Fruit fly (Drosophila melanogaster) whole organism, pupa: ENCODE measurements around the gene CG31510.
"Not testable (repeated sequence)": the region's sequence is repeated elsewhere in the genome, so short reads cannot be mapped to it uniquely, and the experiment has no call there.

Source experiments
- CG10348 ChIP-seq: fragments of 200-800 bp; sonication (Bioruptor generic); IDR thresholded peaks from 2 replicates; pipeline ENCODE4 v1.3.6; 2022; ENCODE audit warnings: missing biosample characterization, missing genetic modification characterization
- CG12605 ChIP-seq: fragments of 200-800 bp; sonication (Bioruptor generic); IDR thresholded peaks from 2 replicates; pipeline ENCODE4 v1.3.6; 2022; ENCODE audit warnings: missing biosample characterization, missing genetic modification characterization
- CG13204 ChIP-seq: fragments of 200-800 bp; sonication (Bioruptor generic); optimal IDR thresholded peaks from 2 replicates; lab custom pipeline; 2018; ENCODE audit warnings: missing biosample characterization, mild to moderate bottlenecking, missing genetic modification characterization, moderate library complexity
- CG14655 ChIP-seq: fragments of 200-800 bp; sonication (Bioruptor generic); optimal IDR thresholded peaks from 3 replicates; lab custom pipeline; 2017; ENCODE audit warnings: mild to moderate bottlenecking, missing biosample characterization, missing genetic modification reagents, missing genetic modification characterization
- CG15710 ChIP-seq: fragments of 200-800 bp; sonication (Bioruptor generic); optimal IDR thresholded peaks from 2 replicates; lab custom pipeline; 2018; ENCODE audit warnings: missing biosample characterization, mild to moderate bottlenecking, missing genetic modification characterization, moderate library complexity
- CG17806 ChIP-seq: fragments of 200-800 bp; sonication (Bioruptor generic); optimal IDR thresholded peaks from 2 replicates; lab custom pipeline; 2018; ENCODE audit warnings: missing biosample characterization, mild to moderate bottlenecking, missing genetic modification characterization, moderate library complexity
- CG32121 ChIP-seq: fragments of 200-800 bp; sonication (Bioruptor generic); IDR thresholded peaks from 2 replicates; pipeline ENCODE4 v1.3.6; 2022; ENCODE audit warnings: missing biosample characterization, missing genetic modification characterization
- CG34367 ChIP-seq: fragments of 200-800 bp; sonication (Bioruptor generic); optimal IDR thresholded peaks from 2 replicates; lab custom pipeline; 2018; ENCODE audit warnings: missing biosample characterization, mild to moderate bottlenecking, missing genetic modification characterization
- CG4496 ChIP-seq: fragments of 200-800 bp; sonication (Bioruptor generic); IDR thresholded peaks from 3 replicates; pipeline ENCODE4 v1.3.6; 2022; ENCODE audit warnings: missing biosample characterization, missing genetic modification characterization
- CG8159 ChIP-seq: fragments of 200-800 bp; sonication (Bioruptor generic); optimal IDR thresholded peaks from 3 replicates; lab custom pipeline; 2018; ENCODE audit warnings: missing biosample characterization, mild to moderate bottlenecking, missing genetic modification characterization, moderate library complexity
- CG8301 ChIP-seq: fragments of 200-800 bp; sonication (Bioruptor generic); optimal IDR thresholded peaks from 2 replicates; lab custom pipeline; 2018; ENCODE audit warnings: missing biosample characterization, mild to moderate bottlenecking, missing genetic modification characterization
- CG9948 ChIP-seq: fragments of 200-800 bp; sonication (Bioruptor generic); optimal IDR thresholded peaks from 2 replicates; lab custom pipeline; 2018; ENCODE audit warnings: missing biosample characterization, mild to moderate bottlenecking, missing genetic modification characterization, moderate library complexity
- D1 ChIP-seq: fragments of 200-800 bp; sonication (Bioruptor generic); optimal IDR thresholded peaks from 2 replicates; lab custom pipeline; 2018; ENCODE audit warnings: missing biosample characterization, mild to moderate bottlenecking, missing genetic modification characterization, moderate library complexity
- EcR ChIP-seq: fragments of 200-800 bp; sonication (Bioruptor generic); optimal IDR thresholded peaks from 3 replicates; lab custom pipeline; 2019; ENCODE audit warnings: missing biosample characterization, missing genetic modification characterization, mild to moderate bottlenecking, moderate library complexity, missing genetic modification reagents
- Ets98B ChIP-seq: fragments of 200-800 bp; sonication (Bioruptor generic); IDR thresholded peaks from 2 replicates; pipeline ENCODE4 v1.3.6; 2022; ENCODE audit warnings: missing biosample characterization, missing genetic modification characterization
- Pif1A ChIP-seq: fragments of 200-800 bp; sonication (Bioruptor generic); optimal IDR thresholded peaks from 3 replicates; lab custom pipeline; 2016; ENCODE audit warnings: missing biosample characterization, missing genetic modification characterization
- Snoo ChIP-seq: fragments of 200-800 bp; sonication (Bioruptor generic); optimal IDR thresholded peaks from 3 replicates; lab custom pipeline; 2017; ENCODE audit warnings: missing biosample characterization, mild to moderate bottlenecking, missing genetic modification characterization, inconsistent platforms
- fd96Ca ChIP-seq: fragments of 200-800 bp; sonication (Bioruptor generic); IDR thresholded peaks from 3 replicates; pipeline ENCODE4 v1.3.6; 2022; ENCODE audit warnings: missing biosample characterization, missing genetic modification characterization
- gl ChIP-seq: fragments of 200-800 bp; sonication (Bioruptor generic); optimal IDR thresholded peaks from 2 replicates; lab custom pipeline; 2018; ENCODE audit warnings: missing biosample characterization, mild to moderate bottlenecking, missing genetic modification characterization
- rn ChIP-seq: fragments of 200-800 bp; sonication (Bioruptor generic); IDR thresholded peaks from 2 replicates; pipeline ENCODE4 v1.3.6; 2022; ENCODE audit warnings: missing biosample characterization, missing genetic modification characterization

The CG31510 gene

DNA sequence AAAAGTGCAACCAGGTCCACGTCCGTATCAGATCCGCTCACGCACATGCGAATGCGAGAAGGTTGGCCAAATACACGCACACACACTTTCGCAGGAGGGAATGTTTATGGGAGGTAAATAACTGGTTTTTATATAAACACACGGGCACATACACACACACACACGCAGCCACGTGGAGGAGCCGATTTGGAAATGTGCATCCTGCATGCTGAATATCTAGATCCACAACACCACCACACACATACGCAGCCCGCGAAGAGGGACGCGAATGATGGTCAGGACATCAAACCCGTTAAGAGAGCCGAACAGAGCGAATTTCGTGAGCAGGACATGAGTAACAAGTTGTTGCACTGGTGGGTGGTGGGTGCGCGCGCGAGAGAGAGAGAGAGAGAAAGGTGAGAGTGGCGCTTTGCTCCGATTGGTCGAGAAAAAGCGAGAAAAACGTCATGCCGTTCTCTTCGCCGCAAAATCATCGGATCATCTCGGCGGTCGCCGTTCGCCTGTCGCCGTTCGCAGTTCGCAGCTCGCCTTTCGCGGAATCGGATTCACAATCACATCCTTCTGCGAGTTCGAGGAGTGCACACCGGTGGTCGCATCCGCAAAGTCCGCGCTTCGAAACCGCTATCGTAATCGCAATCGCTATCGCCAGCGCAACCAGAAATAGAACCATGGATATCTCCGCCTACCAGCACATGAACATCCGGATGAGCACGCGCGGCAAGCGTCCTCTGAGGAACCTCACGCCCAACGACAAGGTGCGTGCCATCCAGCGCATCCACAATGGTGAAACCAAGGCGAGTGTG is 15.0 kb upstream of the CG31510 start, which contains the start of gene danr:
danr (plus strand) TSS at position 508 of the 803 bp plus-strand sequence.
- TF ChIP-seq EcR (GFP tag; lab: Kevin White, UChicago) (no peak), CG14655 (GFP tag; lab: Kevin White, UChicago) (no peak), CG12605 (GFP tag; lab: Robert Waterston, UW) (peak; percentile 76), CG15710 (tag; lab: Kevin White, UChicago) (no peak), D1 (tag; lab: Kevin White, UChicago) (no peak), CG8301 (tag; lab: Kevin White, UChicago) (no peak)

DNA sequence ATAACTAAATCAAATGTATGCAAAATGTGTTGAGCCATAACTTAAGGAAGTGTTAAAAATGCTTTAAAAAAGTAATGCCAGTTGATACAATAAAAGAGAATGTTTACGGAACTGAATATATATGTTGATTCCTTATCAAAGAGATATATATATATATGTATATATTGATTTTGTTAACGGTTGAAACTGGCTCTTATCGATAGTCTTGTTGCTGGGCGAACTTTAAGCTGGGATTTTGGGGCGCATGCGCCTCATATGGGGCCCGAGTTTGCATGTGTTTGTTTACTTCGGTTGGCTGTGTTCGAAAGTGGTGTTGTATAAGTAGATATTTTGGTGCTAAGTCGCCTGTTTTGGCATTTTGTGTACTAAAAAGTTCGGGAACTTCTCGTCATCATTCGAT is 8.3 kb upstream of the CG31510 start, which contains the start of gene Bili:
Bili (plus strand) TSS at position 265 of the 400 bp plus-strand sequence.
- TF ChIP-seq CG13204 (GFP tag; lab: Kevin White, UChicago); CG12605 (GFP tag; lab: Robert Waterston, UW); Pif1A (GFP tag; lab: Kevin White, UChicago): not testable (repeated sequence)

DNA sequence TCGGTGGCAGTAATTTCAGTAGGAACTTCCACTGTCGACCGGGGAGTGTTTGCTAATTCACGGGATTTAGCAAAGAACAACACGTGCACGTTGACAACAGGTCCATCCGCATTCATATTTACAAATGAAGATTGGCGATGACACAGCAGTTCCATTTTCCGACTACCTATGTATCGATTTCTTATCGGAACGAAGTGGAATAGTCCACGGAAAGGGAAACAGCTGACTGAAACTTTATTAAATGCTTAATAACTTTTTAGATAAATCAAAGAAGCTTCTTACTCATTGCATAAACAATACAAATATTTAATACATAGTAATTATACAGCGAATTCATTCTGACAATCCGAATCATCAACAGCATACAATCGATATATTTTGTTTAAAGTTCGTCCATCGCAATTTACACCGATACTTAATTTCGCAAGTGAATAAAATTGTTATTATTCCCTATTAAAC is 4.5 kb upstream of the CG31510 start, which contains the start of the genes Mocs2A, Mocs2B and Clbn:
Mocs2A (minus strand) TSS at position 129 of the 459 bp plus-strand sequence.
Mocs2B (minus strand) TSS at position 129 of the 459 bp plus-strand sequence.
Clbn (plus strand) TSS at position 272 of the 459 bp plus-strand sequence.
- TF ChIP-seq CG12605 (GFP tag; lab: Robert Waterston, UW) (no peak), Snoo (no peak), D1 (tag; lab: Kevin White, UChicago) (no peak), CG13204 (GFP tag; lab: Kevin White, UChicago) (no peak), CG17806 (no peak), gl (tag; lab: Kevin White, UChicago) (no peak), CG34367 (tag; lab: Kevin White, UChicago) (no peak), CG4496 (no peak), CG32121 (GFP tag; lab: Robert Waterston, UW) (no peak), fd96Ca (GFP tag; lab: Robert Waterston, UW) (no peak), CG15710 (tag; lab: Kevin White, UChicago) (no peak), CG8301 (tag; lab: Kevin White, UChicago) (no peak), CG14655 (GFP tag; lab: Kevin White, UChicago) (no peak), CG8159 (tag; lab: Kevin White, UChicago) (no peak), Ets98B (GFP tag; lab: Robert Waterston, UW) (no peak), EcR (GFP tag; lab: Kevin White, UChicago) (no peak)

DNA sequence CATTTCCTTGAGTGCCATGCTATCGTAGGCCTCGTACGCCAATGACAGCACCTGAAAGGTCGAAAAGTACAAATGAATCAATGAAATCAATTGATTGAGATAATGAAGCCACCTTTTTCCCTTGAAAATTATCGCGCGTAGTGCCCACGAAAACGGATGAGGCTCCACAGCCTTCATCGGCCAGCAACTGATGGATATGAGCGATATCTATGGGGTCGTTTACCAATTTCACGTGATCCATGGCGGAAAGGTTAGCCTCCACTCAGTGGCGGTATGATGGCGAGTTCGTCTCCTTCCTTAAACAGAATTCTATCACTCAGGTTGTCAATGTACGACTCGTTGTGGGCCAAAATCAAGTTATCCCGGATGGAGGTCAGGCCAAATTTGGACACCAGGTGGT is 4.1 kb upstream of the CG31510 start:
- TF ChIP-seq CG32121 (GFP tag; lab: Robert Waterston, UW), result no peak
- no peak for TF ChIP-seq rn (GFP tag; lab: Robert Waterston, UW)
- TF ChIP-seq Ets98B (GFP tag; lab: Robert Waterston, UW), result no peak
- no peak for TF ChIP-seq CG8301 (tag; lab: Kevin White, UChicago)
- TF ChIP-seq CG13204 (GFP tag; lab: Kevin White, UChicago), result no peak
- TF ChIP-seq EcR (GFP tag; lab: Kevin White, UChicago), result no peak
- TF ChIP-seq CG14655 (GFP tag; lab: Kevin White, UChicago), result no peak
- no peak for TF ChIP-seq CG15710 (tag; lab: Kevin White, UChicago)
- TF ChIP-seq CG10348 (GFP tag; lab: Robert Waterston, UW), result no peak
- no peak for TF ChIP-seq CG34367 (tag; lab: Kevin White, UChicago)
- no peak for TF ChIP-seq fd96Ca (GFP tag; lab: Robert Waterston, UW)
- TF ChIP-seq CG12605 (GFP tag; lab: Robert Waterston, UW), result no peak
- no peak for TF ChIP-seq CG8159 (tag; lab: Kevin White, UChicago)
- no peak for TF ChIP-seq CG4496
- TF ChIP-seq gl (tag; lab: Kevin White, UChicago), result no peak
- TF ChIP-seq Snoo, result no peak
- no peak for TF ChIP-seq CG17806
- TF ChIP-seq CG9948, result no peak
- no peak for TF ChIP-seq D1 (tag; lab: Kevin White, UChicago)
- TF ChIP-seq Pif1A (GFP tag; lab: Kevin White, UChicago), result no peak

DNA sequence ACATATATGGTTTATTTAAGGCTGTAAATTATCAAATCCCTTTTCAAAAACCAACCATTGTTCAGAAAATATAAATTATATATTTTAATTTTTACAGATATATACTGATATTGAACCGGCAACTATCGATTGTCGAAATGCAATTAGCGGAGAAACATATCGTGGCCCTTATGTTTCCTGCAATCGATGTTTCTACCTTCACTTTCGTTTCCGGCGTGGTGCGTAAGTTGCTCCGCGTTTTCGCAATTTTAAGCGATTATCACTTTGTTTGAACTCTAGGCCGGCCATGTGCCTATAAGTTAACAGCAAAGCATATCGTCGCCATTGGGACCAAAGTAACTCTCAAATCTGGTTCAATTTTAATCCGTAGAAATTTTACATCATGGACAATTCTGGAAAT is 542 bp upstream of the CG31510 start, which contains the start of gene vig2:
vig2 (plus strand) TSS at position 112 of the 400 bp plus-strand sequence.
- TF ChIP-seq CG15710 (tag; lab: Kevin White, UChicago), result peak; percentile 15
- peak; percentile 82; the same call in 2 of the 3 replicates for TF ChIP-seq CG4496
- TF ChIP-seq Snoo, result peak; percentile 52
- TF ChIP-seq CG34367 (tag; lab: Kevin White, UChicago), result peak; percentile 14
- TF ChIP-seq, all 21 proteins: peak for 4; not testable (repeated sequence) for 17

DNA sequence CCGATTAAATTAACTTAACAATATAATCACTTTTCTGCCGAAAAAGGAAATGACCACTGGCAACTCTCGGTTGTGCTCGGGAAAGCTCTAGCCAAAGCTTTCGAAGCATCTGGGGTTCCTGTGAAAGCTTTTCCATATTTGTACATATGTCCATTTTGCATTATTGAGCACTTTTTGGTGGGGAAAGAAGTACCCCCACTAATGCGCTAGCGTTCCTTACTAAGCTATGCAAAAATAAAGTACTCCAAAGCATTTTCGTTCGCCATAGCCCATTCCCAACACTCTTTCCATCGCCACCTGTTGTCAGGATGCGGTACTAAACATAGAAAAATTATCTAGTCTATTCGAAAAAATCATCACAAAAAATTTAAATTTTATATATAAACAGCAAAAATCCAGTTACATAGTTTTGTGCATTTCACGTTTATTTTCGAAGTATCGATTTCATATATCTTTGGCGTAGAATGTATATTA is 10.2 kb downstream of the CG31510 start, which contains the start of gene Nepl16:
Nepl16 (minus strand) TSS at position 51 of the 474 bp plus-strand sequence.
- TF ChIP-seq CG10348 (GFP tag; lab: Robert Waterston, UW) (no peak), EcR (GFP tag; lab: Kevin White, UChicago) (no peak), CG17806 (no peak)
